Worm (Caenorhabditis elegans) whole organism, late embryonic: ENCODE data around the gene gpa-13.

Experiments used
- C38D4.7 ChIP-seq: fragments of 200-800 bp; sonication (Bioruptor generic); optimal IDR thresholded peaks from 2 replicates; lab custom pipeline; 2018; ENCODE audit warnings: mild to moderate bottlenecking, missing genetic modification characterization, moderate library complexity, missing compliant biosample characterization
- ceh-31 ChIP-seq: sonication (generic microtip); optimal IDR thresholded peaks from 2 replicates; lab custom pipeline; 2016; ENCODE audit warnings: missing genetic modification characterization, missing compliant biosample characterization
- ceh-45 ChIP-seq: fragments of 200-800 bp; sonication (Bioruptor generic); IDR thresholded peaks from 2 replicates; pipeline ENCODE4 v1.3.6; 2022; ENCODE audit warnings: missing genetic modification reagents, missing genetic modification characterization, missing compliant biosample characterization
- ceh-48 ChIP-seq: sonication (generic microtip); optimal IDR thresholded peaks from 2 replicates; lab custom pipeline; 2016; ENCODE audit warnings: missing genetic modification characterization, inconsistent platforms, missing compliant biosample characterization
- ceh-9 ChIP-seq: sonication (generic microtip); optimal IDR thresholded peaks from 2 replicates; lab custom pipeline; 2016; ENCODE audit warnings: mild to moderate bottlenecking, missing genetic modification characterization, inconsistent platforms, missing compliant biosample characterization
- dmd-4 ChIP-seq: sonication (generic microtip); optimal IDR thresholded peaks from 2 replicates; lab custom pipeline; 2016; ENCODE audit warnings: borderline replicate concordance, missing genetic modification characterization, missing compliant biosample characterization
- ets-4 ChIP-seq: sonication (generic microtip); optimal IDR thresholded peaks from 2 replicates; lab custom pipeline; 2016; ENCODE audit warnings: missing genetic modification characterization, missing compliant biosample characterization
- fkh-6 ChIP-seq: sonication (generic microtip); optimal IDR thresholded peaks from 2 replicates; lab custom pipeline; 2016; ENCODE audit warnings: missing genetic modification characterization, missing compliant biosample characterization
- gmeb-2 ChIP-seq: sonication (generic microtip); optimal IDR thresholded peaks from 2 replicates; lab custom pipeline; 2016; ENCODE audit warnings: missing genetic modification characterization, inconsistent platforms, missing compliant biosample characterization
- mec-3 ChIP-seq: sonication (generic microtip); optimal IDR thresholded peaks from 2 replicates; lab custom pipeline; 2016; ENCODE audit warnings: borderline replicate concordance, missing genetic modification characterization, missing compliant biosample characterization

gpa-13 gene

DNA sequence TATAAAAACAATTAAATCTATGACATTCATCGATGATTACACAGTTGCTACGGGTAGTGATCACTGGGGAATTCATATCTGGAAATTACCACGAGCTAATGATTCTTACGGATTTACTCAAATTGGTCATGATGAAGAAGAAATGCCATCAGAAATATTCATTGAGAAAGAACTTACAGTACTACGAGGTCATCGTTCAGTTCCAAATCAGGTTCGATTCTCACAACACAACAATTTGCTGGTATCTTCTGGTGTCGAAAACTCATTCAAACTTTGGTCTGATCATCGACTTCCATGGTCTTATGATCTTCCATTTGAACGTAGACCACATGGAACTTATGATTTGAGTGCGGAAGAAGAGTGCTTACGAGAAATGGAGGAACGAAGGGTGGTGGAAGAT, 48.2 kb downstream of the gpa-13 start:
- TF ChIP-seq mec-3 (tag; lab: Kevin White, UChicago) (no peak), C38D4.7 (GFP tag; lab: Kevin White, UChicago) (no peak), ceh-9 (no peak), fkh-6 (tag; lab: Kevin White, UChicago) (no peak)

DNA sequence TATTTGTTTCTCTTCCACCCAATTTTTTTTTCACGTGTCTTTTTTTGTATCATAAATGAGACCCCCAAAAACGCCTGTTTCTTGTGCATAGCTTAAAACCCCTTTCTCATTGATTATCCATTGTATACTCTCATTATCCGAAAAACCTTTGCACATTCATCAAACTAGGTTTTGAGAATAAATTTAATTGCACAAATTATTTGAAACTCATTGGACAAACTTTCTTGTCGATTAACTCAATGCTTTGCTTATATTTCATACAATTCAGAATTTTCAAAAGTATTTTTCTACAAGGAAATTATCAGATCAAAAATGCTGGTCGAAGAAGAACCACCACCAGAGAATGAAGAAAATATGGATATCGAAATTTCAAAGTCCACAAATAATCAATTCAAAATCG, 50.7 kb downstream of the gpa-13 start, which contains the start of gene R11D1.1:
TSS of gene R11D1.1 (plus strand) at position 301 of the 400 bp plus-strand sequence.
- TF ChIP-seq dmd-4 (no peak), ceh-45 (GFP tag; lab: Robert Waterston, UW) (no peak), ets-4 (tag; lab: Kevin White, UChicago) (no peak), gmeb-2 (tag; lab: Kevin White, UChicago) (no peak), ceh-31 (no peak), ceh-48 (tag; lab: Kevin White, UChicago) (no peak)
